Worm (Caenorhabditis elegans): Measurements from ENCODE around the gene degl-2.

The degl-2 gene

ce11 chrIV:9613072-9613590 is 30.2 kb upstream of the degl-2 start:
- TF ChIP-seq elt-1 (tag; optimal IDR thresholded peaks at IDR 0.05) (peak; percentile 60), snpc-4 (tag; optimal IDR thresholded peaks at IDR 0.05) (no peak), nhr-23 (tag; optimal IDR thresholded peaks at IDR 0.05) (peak; percentile 97)

ce11 chrIV:9614060-9614459 is 29.2 kb upstream of the degl-2 start:
- TF ChIP-seq nhr-23 (tag; optimal IDR thresholded peaks at IDR 0.05): peak; percentile 99
- TF ChIP-seq mbf-1 (tag; optimal IDR thresholded peaks at IDR 0.05): no peak
- TF ChIP-seq nhr-21 (tag; optimal IDR thresholded peaks at IDR 0.05): no peak
- no peak for TF ChIP-seq ztf-11 (tag; optimal IDR thresholded peaks at IDR 0.05)
- no peak for TF ChIP-seq ceh-82 (tag; optimal IDR thresholded peaks at IDR 0.05)
- no peak for TF ChIP-seq zag-1 (tag; optimal IDR thresholded peaks at IDR 0.05)
- peak; percentile 93 for TF ChIP-seq elt-1 (tag; optimal IDR thresholded peaks at IDR 0.05)
- peak; percentile 46 for TF ChIP-seq sma-9 (GFP tag; optimal IDR thresholded peaks at IDR 0.05)
- TF ChIP-seq sma-9 (tag; optimal IDR thresholded peaks at IDR 0.05): no peak
- TF ChIP-seq dmd-4 (tag; optimal IDR thresholded peaks at IDR 0.05): no peak

ce11 chrIV:9614695-9615094 is 28.6 kb upstream of the degl-2 start, which contains the start of gene elt-1:
Gene elt-1 (plus strand): TSS chrIV:9614995.
- no peak for TF ChIP-seq unc-55 (GFP tag; optimal IDR thresholded peaks at IDR 0.05)
- no peak for TF ChIP-seq ztf-11 (tag; optimal IDR thresholded peaks at IDR 0.05)
- no peak for TF ChIP-seq mbf-1 (tag; optimal IDR thresholded peaks at IDR 0.05)
- TF ChIP-seq sma-3 (GFP tag; optimal IDR thresholded peaks at IDR 0.05): no peak
- no peak for TF ChIP-seq ceh-16 (tag; optimal IDR thresholded peaks at IDR 0.05)
- no peak for TF ChIP-seq ztf-4 (tag; optimal IDR thresholded peaks at IDR 0.05)
- no peak for TF ChIP-seq snpc-4 (tag; optimal IDR thresholded peaks at IDR 0.05)
- no peak for TF ChIP-seq dmd-4 (tag; optimal IDR thresholded peaks at IDR 0.05)
- no peak for TF ChIP-seq nhr-77 (tag; optimal IDR thresholded peaks at IDR 0.05)

ce11 chrIV:9615511-9615910 is 27.8 kb upstream of the degl-2 start:
- no peak for TF ChIP-seq nhr-10 (tag; optimal IDR thresholded peaks at IDR 0.05)
- TF ChIP-seq nhr-25 (tag; optimal IDR thresholded peaks at IDR 0.05): peak; percentile 84
- TF ChIP-seq sma-9 (GFP tag; optimal IDR thresholded peaks at IDR 0.05): peak; percentile 94
- TF ChIP-seq sma-9 (tag; optimal IDR thresholded peaks at IDR 0.05): no peak
- peak; percentile 100 for TF ChIP-seq elt-1 (tag; optimal IDR thresholded peaks at IDR 0.05)
- TF ChIP-seq lsy-2 (tag; optimal IDR thresholded peaks at IDR 0.05): peak in 1 of 2 experiments; percentile 30
- no peak for TF ChIP-seq nhr-12 (tag; optimal IDR thresholded peaks at IDR 0.05)
- TF ChIP-seq crh-2 (tag; optimal IDR thresholded peaks at IDR 0.05): peak; percentile 27
- TF ChIP-seq blmp-1 (tag; optimal IDR thresholded peaks at IDR 0.05; ENCODE audit: insufficient read depth): peak; percentile 63
- TF ChIP-seq nhr-6 (tag; optimal IDR thresholded peaks at IDR 0.05): no peak
- peak; percentile 86 for TF ChIP-seq egl-27 (tag; optimal IDR thresholded peaks at IDR 0.05)
- peak; percentile 98 for TF ChIP-seq ceh-16 (tag; optimal IDR thresholded peaks at IDR 0.05)
- TF ChIP-seq nhr-77 (tag; optimal IDR thresholded peaks at IDR 0.05): no peak
- TF ChIP-seq sma-3 (GFP tag; optimal IDR thresholded peaks at IDR 0.05): peak; percentile 31
- peak; percentile 70 for TF ChIP-seq sem-4 (tag; optimal IDR thresholded peaks at IDR 0.05)
- TF ChIP-seq nhr-23 (tag; optimal IDR thresholded peaks at IDR 0.05): peak; percentile 100
- TF ChIP-seq unc-55 (GFP tag; optimal IDR thresholded peaks at IDR 0.05): no peak

ce11 chrIV:9617358-9617757 is 25.9 kb upstream of the degl-2 start:
- TF ChIP-seq nhr-23 (tag; optimal IDR thresholded peaks at IDR 0.05) (peak; percentile 88), C34F6.9 (tag; optimal IDR thresholded peaks at IDR 0.05) (no peak), nhr-77 (tag; optimal IDR thresholded peaks at IDR 0.05) (no peak), mab-5 (tag; optimal IDR thresholded peaks at IDR 0.05) (no peak), nhr-25 (tag; optimal IDR thresholded peaks at IDR 0.05) (no peak), elt-3 (tag; optimal IDR thresholded peaks at IDR 0.05) (no peak), nhr-6 (tag; optimal IDR thresholded peaks at IDR 0.05) (no peak), skn-1 (tag; optimal IDR thresholded peaks at IDR 0.05) (no peak), ceh-16 (tag; optimal IDR thresholded peaks at IDR 0.05) (peak; percentile 25), mdl-1 (tag; optimal IDR thresholded peaks at IDR 0.05) (no peak), sma-9 (GFP tag; optimal IDR thresholded peaks at IDR 0.05) (no peak), sma-9 (tag; optimal IDR thresholded peaks at IDR 0.05) (no peak), elt-1 (tag; optimal IDR thresholded peaks at IDR 0.05) (peak; percentile 85), nhr-11 (tag; optimal IDR thresholded peaks at IDR 0.05) (no peak), ceh-82 (tag; optimal IDR thresholded peaks at IDR 0.05) (no peak), snpc-4 (tag; optimal IDR thresholded peaks at IDR 0.05) (no peak), ama-1 (optimal IDR thresholded peaks at IDR 0.05) (no peak)

All from whole organism, L2 larva.